Worm (Caenorhabditis elegans) whole organism, early embryonic: Measurements from ENCODE around the gene clec-176.
"Not testable (repeated sequence)": the region's sequence is repeated elsewhere in the genome, so short reads cannot be mapped to it uniquely, and the experiment has no call there.

Experiments used
- F13C5.2 ChIP-seq: sonication (generic microtip); optimal IDR thresholded peaks from 2 replicates; lab custom pipeline; 2017; ENCODE audit warnings: mild to moderate bottlenecking, missing genetic modification characterization, inconsistent platforms, missing compliant biosample characterization
- aly-1 ChIP-seq: sonication (generic microtip); optimal IDR thresholded peaks from 2 replicates; lab custom pipeline; 2016; ENCODE audit warnings: missing genetic modification characterization, missing compliant biosample characterization
- ama-1 ChIP-seq: fragments of 150-350 bp; optimal IDR thresholded peaks from 2 replicates; lab custom pipeline; 2014
- ceh-36 ChIP-seq: sonication (generic microtip); optimal IDR thresholded peaks from 2 replicates; lab custom pipeline; 2016; ENCODE audit warnings: missing genetic modification characterization, inconsistent platforms, missing compliant biosample characterization
- hnd-1 ChIP-seq: sonication (generic microtip); optimal IDR thresholded peaks from 2 replicates; lab custom pipeline; 2016; ENCODE audit warnings: missing genetic modification characterization, missing compliant biosample characterization

- not testable (repeated sequence) for TF ChIP-seq aly-1 (tag; lab: Kevin White, UChicago); hnd-1 (tag; lab: Kevin White, UChicago); ama-1; F13C5.2 (tag; lab: Kevin White, UChicago); ceh-36 (tag; lab: Kevin White, UChicago)
Observed at ce11 chrIV:4949729-4950128, 34.1 kb upstream of the clec-176 start.
